Worm (Caenorhabditis elegans) whole organism, L2 larva: ENCODE data around the gene usp-39.
"Not testable (repeated sequence)": the region's sequence is repeated elsewhere in the genome, so short reads cannot be mapped to it uniquely, and the experiment has no call there.

ENCODE experiments used
- R02D3.7 ChIP-seq: fragments of 150-350 bp; optimal IDR thresholded peaks from 2 replicates; lab custom pipeline; 2014; ENCODE audit warnings: missing biosample characterization, missing genetic modification characterization
- ZK546.5 ChIP-seq: sonication (generic microtip); optimal IDR thresholded peaks from 2 replicates; lab custom pipeline; 2017; ENCODE audit warnings: missing biosample characterization, missing genetic modification characterization
- aly-2 ChIP-seq: fragments of 150-350 bp; optimal IDR thresholded peaks from 2 replicates; lab custom pipeline; 2014; ENCODE audit warnings: missing biosample characterization, missing genetic modification characterization
- unc-39 ChIP-seq: fragments of 150-350 bp; optimal IDR thresholded peaks from 2 replicates; lab custom pipeline; 2014; ENCODE audit warnings: missing biosample characterization, missing genetic modification characterization

DNA sequence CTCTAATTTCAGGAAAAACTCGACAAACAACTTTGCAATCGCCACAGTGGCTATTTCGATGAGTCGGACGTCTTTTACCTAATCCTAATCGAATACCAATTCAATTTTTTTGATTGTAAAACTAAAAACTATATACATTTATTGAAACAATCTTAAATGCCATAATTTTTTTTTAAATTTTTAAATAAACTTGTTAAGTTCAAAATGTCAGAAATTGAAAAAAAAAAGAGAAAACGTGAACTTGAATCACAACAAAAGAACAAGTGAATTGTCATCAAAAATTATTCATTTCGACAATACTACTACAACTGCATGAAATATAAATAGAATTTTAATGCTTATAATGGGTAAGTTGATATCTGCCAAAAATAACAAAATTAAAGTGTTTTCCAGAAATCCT is 47.2 kb downstream of the usp-39 start, which contains the start of gene D2062.13:
- TF ChIP-seq unc-39; R02D3.7 (tag; lab: Kevin White, UChicago); ZK546.5 (tag; lab: Kevin White, UChicago); aly-2 (tag; lab: Kevin White, UChicago): not testable (repeated sequence)
